Fruit fly (Drosophila melanogaster) whole organism, embryonic: ENCODE results near the gene Nup107.

Experiments
- Antp ChIP-seq: fragments of 200-800 bp; sonication (Bioruptor generic); optimal IDR thresholded peaks from 3 replicates; lab custom pipeline; 2016; ENCODE audit warnings: missing biosample characterization, missing genetic modification characterization
- CG10209 ChIP-seq: fragments of 200-800 bp; sonication (Bioruptor generic); optimal IDR thresholded peaks from 3 replicates; lab custom pipeline; 2017; ENCODE audit warnings: missing biosample characterization, mild to moderate bottlenecking, missing genetic modification characterization, missing genetic modification reagents
- CG10979 ChIP-seq: fragments of 200-800 bp; sonication (Bioruptor generic); optimal IDR thresholded peaks from 2 replicates; lab custom pipeline; 2018; ENCODE audit warnings: missing biosample characterization, mild to moderate bottlenecking, missing genetic modification characterization, moderate library complexity
- CG12155 ChIP-seq: fragments of 200-800 bp; sonication (Bioruptor generic); optimal IDR thresholded peaks from 3 replicates; lab custom pipeline; 2016; ENCODE audit warnings: missing biosample characterization, missing genetic modification characterization
- CG12236 ChIP-seq: fragments of 200-800 bp; sonication (Bioruptor generic); optimal IDR thresholded peaks from 2 replicates; lab custom pipeline; 2016; ENCODE audit warnings: missing biosample characterization, missing genetic modification characterization
- CG13287 ChIP-seq: fragments of 200-800 bp; sonication (Bioruptor generic); IDR thresholded peaks from 2 replicates; pipeline ENCODE4 v1.3.6; 2022; ENCODE audit warnings: missing biosample characterization, missing genetic modification characterization; ENCODE audit not compliant: partially characterized antibody
- CG15269 ChIP-seq: fragments of 200-800 bp; sonication (Bioruptor generic); optimal IDR thresholded peaks from 2 replicates; lab custom pipeline; 2018; ENCODE audit warnings: missing biosample characterization, mild to moderate bottlenecking, missing genetic modification characterization, moderate library complexity
- CG1529 ChIP-seq: fragments of 200-800 bp; sonication (Bioruptor generic); optimal IDR thresholded peaks from 3 replicates; lab custom pipeline; 2018; ENCODE audit warnings: missing biosample characterization, missing genetic modification characterization
- CG16815 ChIP-seq: fragments of 200-800 bp; sonication (Bioruptor generic); optimal IDR thresholded peaks from 3 replicates; lab custom pipeline; 2017; ENCODE audit warnings: missing biosample characterization, mild to moderate bottlenecking, missing genetic modification characterization
- CG17385 ChIP-seq: fragments of 200-800 bp; sonication (Bioruptor generic); optimal IDR thresholded peaks from 3 replicates; lab custom pipeline; 2018; ENCODE audit warnings: missing biosample characterization, mild to moderate bottlenecking, missing genetic modification characterization
- CG17612 ChIP-seq: fragments of 200-800 bp; sonication (Bioruptor generic); IDR thresholded peaks from 2 replicates; pipeline ENCODE4 v1.3.6; 2022; ENCODE audit warnings: missing biosample characterization, missing genetic modification characterization
- CG1832 ChIP-seq: fragments of 200-800 bp; sonication (Bioruptor generic); optimal IDR thresholded peaks from 2 replicates; lab custom pipeline; 2017; ENCODE audit warnings: missing biosample characterization, mild to moderate bottlenecking, missing genetic modification characterization, inconsistent platforms
- CG18599 ChIP-seq: fragments of 200-800 bp; sonication (Bioruptor generic); optimal IDR thresholded peaks from 3 replicates; lab custom pipeline; 2017; ENCODE audit warnings: missing biosample characterization, missing genetic modification characterization, mild to moderate bottlenecking, moderate library complexity, missing genetic modification reagents
- CG2120 ChIP-seq: fragments of 200-800 bp; sonication (Bioruptor generic); optimal IDR thresholded peaks from 3 replicates; lab custom pipeline; 2016; ENCODE audit warnings: missing biosample characterization, missing genetic modification characterization
- CG30020 ChIP-seq: fragments of 200-800 bp; optimal IDR thresholded peaks from 2 replicates; lab custom pipeline; 2019; ENCODE audit warnings: missing biosample characterization, mild to moderate bottlenecking, missing genetic modification characterization, moderate library complexity
- CG30431 ChIP-seq: fragments of 200-800 bp; sonication (Bioruptor generic); optimal IDR thresholded peaks from 2 replicates; lab custom pipeline; 2017; ENCODE audit warnings: missing biosample characterization, missing genetic modification characterization
- CG3065 ChIP-seq: fragments of 200-800 bp; sonication (Bioruptor generic); optimal IDR thresholded peaks from 2 replicates; lab custom pipeline; 2016; ENCODE audit warnings: missing biosample characterization, missing genetic modification characterization
- CG6272 ChIP-seq: fragments of 200-800 bp; sonication (Bioruptor generic); IDR thresholded peaks from 2 replicates; pipeline ENCODE4 v1.3.6; 2022; ENCODE audit warnings: missing biosample characterization, missing genetic modification characterization
- CG6854 ChIP-seq: fragments of 200-800 bp; sonication (Bioruptor generic); optimal IDR thresholded peaks from 3 replicates; lab custom pipeline; 2017; ENCODE audit warnings: missing biosample characterization, mild to moderate bottlenecking, missing genetic modification characterization
- CG8359 ChIP-seq: fragments of 200-800 bp; sonication (Bioruptor generic); optimal IDR thresholded peaks from 2 replicates; lab custom pipeline; 2017; ENCODE audit warnings: missing biosample characterization, mild to moderate bottlenecking, missing genetic modification characterization, borderline replicate concordance
- CG9797 ChIP-seq: fragments of 200-800 bp; sonication (Bioruptor generic); optimal IDR thresholded peaks from 3 replicates; lab custom pipeline; 2018; ENCODE audit warnings: missing biosample characterization, mild to moderate bottlenecking, missing genetic modification characterization
- CG9817 ChIP-seq: fragments of 200-800 bp; sonication (Bioruptor generic); optimal IDR thresholded peaks from 2 replicates; lab custom pipeline; 2018; ENCODE audit warnings: missing biosample characterization, mild to moderate bottlenecking, missing genetic modification characterization, moderate library complexity
- Doc2 ChIP-seq: fragments of 200-800 bp; sonication (Bioruptor generic); IDR thresholded peaks from 2 replicates; pipeline ENCODE4 v1.3.6; 2022; ENCODE audit warnings: missing biosample characterization, missing genetic modification characterization
- Ets97D ChIP-seq: fragments of 200-800 bp; sonication (Bioruptor generic); optimal IDR thresholded peaks from 3 replicates; lab custom pipeline; 2016; ENCODE audit warnings: missing biosample characterization, missing genetic modification characterization
- Fer3 ChIP-seq: fragments of 200-800 bp; sonication (Bioruptor generic); optimal IDR thresholded peaks from 2 replicates; lab custom pipeline; 2018; ENCODE audit warnings: missing biosample characterization, mild to moderate bottlenecking, missing genetic modification characterization, moderate library complexity
- HmgZ ChIP-seq: fragments of 200-800 bp; sonication (Bioruptor generic); optimal IDR thresholded peaks from 2 replicates; lab custom pipeline; 2018; ENCODE audit warnings: missing biosample characterization, mild to moderate bottlenecking, missing genetic modification characterization
- MESR4 ChIP-seq: fragments of 200-800 bp; sonication (Bioruptor generic); optimal IDR thresholded peaks from 2 replicates; lab custom pipeline; 2018; ENCODE audit warnings: missing biosample characterization, mild to moderate bottlenecking, missing genetic modification characterization, moderate library complexity
- Opbp ChIP-seq: fragments of 200-800 bp; sonication (Bioruptor generic); IDR thresholded peaks from 3 replicates; pipeline ENCODE4 v1.3.6; 2022; ENCODE audit warnings: missing biosample characterization, missing genetic modification characterization; ENCODE audit not compliant: partially characterized antibody
- Ravus ChIP-seq: fragments of 200-800 bp; sonication (Bioruptor generic); IDR thresholded peaks from 2 replicates; pipeline ENCODE4 v1.3.6; 2022; ENCODE audit warnings: missing biosample characterization, missing genetic modification characterization
- Scr ChIP-seq: fragments of 200-800 bp; sonication (Bioruptor generic); IDR thresholded peaks from 2 replicates; pipeline ENCODE4 v1.3.6; 2022; ENCODE audit warnings: missing biosample characterization, missing genetic modification characterization; ENCODE audit not compliant: partially characterized antibody
- Side ChIP-seq: fragments of 200-800 bp; sonication (Bioruptor generic); optimal IDR thresholded peaks from 2 replicates; lab custom pipeline; 2016; ENCODE audit warnings: missing biosample characterization, missing genetic modification characterization
- Trl ChIP-seq, 3 experiments: fragments of >200 bp in 2 of 3; fragments of 200-800 bp in 1 of 3; sonication (Bioruptor generic) in 1 of 3; optimal IDR thresholded peaks; 2 replicates in 1 of 3; 3 replicates in 2 of 3; lab custom pipeline; 2016 to 2017; ENCODE audit warnings: missing biosample characterization in 1 of 3, missing genetic modification characterization in 1 of 3
- YL-1 ChIP-seq: fragments of 200-800 bp; sonication (Bioruptor generic); optimal IDR thresholded peaks from 3 replicates; lab custom pipeline; 2017; ENCODE audit warnings: missing biosample characterization, mild to moderate bottlenecking, missing genetic modification characterization
- bcd ChIP-seq: fragments of 200-800 bp; sonication (Bioruptor generic); optimal IDR thresholded peaks from 2 replicates; lab custom pipeline; 2017; ENCODE audit warnings: missing biosample characterization, mild to moderate bottlenecking, missing genetic modification characterization
- exex ChIP-seq: fragments of 200-800 bp; sonication (Bioruptor generic); optimal IDR thresholded peaks from 4 replicates; lab custom pipeline; 2018; ENCODE audit warnings: missing biosample characterization, mild to moderate bottlenecking, missing genetic modification characterization, moderate library complexity
- fu2 ChIP-seq: fragments of 200-800 bp; sonication (Bioruptor generic); optimal IDR thresholded peaks from 2 replicates; lab custom pipeline; 2016; ENCODE audit warnings: missing biosample characterization, missing genetic modification characterization
- gem ChIP-seq: fragments of 200-800 bp; sonication (Bioruptor generic); optimal IDR thresholded peaks from 2 replicates; lab custom pipeline; 2019; ENCODE audit warnings: missing biosample characterization, mild to moderate bottlenecking, missing genetic modification characterization, moderate library complexity
- gro ChIP-seq: fragments of 200-800 bp; sonication (Bioruptor generic); optimal IDR thresholded peaks from 2 replicates; lab custom pipeline; 2016; ENCODE audit warnings: missing biosample characterization, missing genetic modification characterization
- h ChIP-seq: fragments of >200 bp; optimal IDR thresholded peaks from 2 replicates; lab custom pipeline; 2017
- hbn ChIP-seq: fragments of 200-800 bp; sonication (Bioruptor generic); IDR thresholded peaks from 2 replicates; pipeline ENCODE4 v1.3.6; 2022; ENCODE audit warnings: missing biosample characterization, missing genetic modification characterization; ENCODE audit not compliant: partially characterized antibody
- lilli ChIP-seq: fragments of 200-800 bp; sonication (Bioruptor generic); optimal IDR thresholded peaks from 3 replicates; lab custom pipeline; 2016; ENCODE audit warnings: missing biosample characterization, missing genetic modification characterization
- pan ChIP-seq, 4 experiments: fragments of >200 bp in 3 of 4; fragments of 200-800 bp in 1 of 4; sonication (Bioruptor generic) in 1 of 4; optimal IDR thresholded peaks in 3 of 4; IDR thresholded peaks in 1 of 4; 2 replicates each; pipeline versions ENCODE4 v1.3.6 to Lab custom; 2017 to 2022; ENCODE audit warnings: missing biosample characterization in 2 of 4, missing genetic modification characterization in 2 of 4, mixed read lengths in 1 of 4
- peb ChIP-seq: fragments of 200-800 bp; sonication (Bioruptor generic); IDR thresholded peaks from 2 replicates; pipeline ENCODE4 v1.3.6; 2022; ENCODE audit warnings: missing biosample characterization, missing genetic modification characterization
- psq ChIP-seq: fragments of 200-800 bp; sonication (Bioruptor generic); optimal IDR thresholded peaks from 2 replicates; lab custom pipeline; 2017; ENCODE audit warnings: missing biosample characterization, missing genetic modification characterization
- pzg ChIP-seq: fragments of 200-800 bp; sonication (Bioruptor generic); optimal IDR thresholded peaks from 3 replicates; lab custom pipeline; 2018; ENCODE audit warnings: missing biosample characterization, mild to moderate bottlenecking, missing genetic modification characterization, moderate library complexity
- ranshi ChIP-seq: fragments of 200-800 bp; sonication (Bioruptor generic); IDR thresholded peaks from 2 replicates; pipeline ENCODE4 v1.3.6; 2022; ENCODE audit warnings: missing biosample characterization, missing genetic modification characterization
- sna ChIP-seq: fragments of 200-800 bp; sonication (Bioruptor generic); IDR thresholded peaks from 2 replicates; pipeline ENCODE4 v1.3.6; 2022; ENCODE audit warnings: missing biosample characterization, missing genetic modification characterization; ENCODE audit not compliant: partially characterized antibody
- ssp ChIP-seq: fragments of 200-800 bp; sonication (Bioruptor generic); IDR thresholded peaks from 2 replicates; pipeline ENCODE4 v1.3.6; 2022; ENCODE audit warnings: missing biosample characterization, missing genetic modification characterization
- unc-4 ChIP-seq: fragments of 200-800 bp; sonication (Bioruptor generic); IDR thresholded peaks from 2 replicates; pipeline ENCODE4 v1.3.6; 2022; ENCODE audit warnings: missing biosample characterization, missing genetic modification characterization; ENCODE audit not compliant: partially characterized antibody

The Nup107 gene

DNA sequence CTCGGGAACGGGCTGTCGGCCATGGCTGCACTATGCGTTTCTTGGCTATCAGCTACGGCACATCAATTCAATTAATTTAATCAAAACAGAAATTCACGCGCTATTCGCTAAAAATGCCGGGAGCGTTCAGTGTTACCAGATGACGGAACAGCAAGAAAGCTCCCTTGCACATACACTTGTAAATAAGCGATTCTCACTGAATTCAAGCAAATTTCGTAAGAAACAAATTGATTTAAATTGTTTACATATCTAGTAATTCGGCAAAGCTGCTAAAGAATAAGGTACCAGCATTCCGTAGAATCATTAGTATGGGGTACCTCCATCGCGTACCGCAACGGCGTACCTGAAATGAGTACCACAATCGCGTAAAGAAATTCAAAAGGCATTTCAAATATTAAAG lies at the start of gene Nup107 (continued):
- TF ChIP-seq CG30020 (tag; lab: Kevin White, UChicago) (peak; percentile 88), h (lab: Kevin White, UChicago) (no peak), YL-1 (peak; percentile 11), pzg (GFP tag; lab: Kevin White, UChicago) (peak; percentile 73), sna (GFP tag; lab: Robert Waterston, UW) (no peak), Trl (optimal IDR thresholded peaks at IDR 0.05; lab: Kevin White, UChicago) (no peak), Trl (GFP tag; optimal IDR thresholded peaks at IDR 0.05; lab: Kevin White, UChicago) (peak; percentile 26), CG10209 (GFP tag; lab: Kevin White, UChicago) (no peak), pan (optimal IDR thresholded peaks at IDR 0.05; lab: Kevin White, UChicago) (no peak), pan (GFP tag; optimal IDR thresholded peaks at IDR 0.05 in 1 of 2, IDR thresholded peaks at IDR 0.05 in 1 of 2) (peak in 1 of 2 experiments; percentile 9), CG6272 (peak; percentile 25; the same call in 1 of the 2 replicates), CG17385 (GFP tag; lab: Kevin White, UChicago) (no peak), CG2120 (GFP tag; lab: Kevin White, UChicago) (peak; percentile 38), CG17612 (GFP tag; lab: Robert Waterston, UW) (no peak), CG18599 (GFP tag; lab: Kevin White, UChicago) (no peak), CG13287 (GFP tag; lab: Robert Waterston, UW) (peak; percentile 17; the same call in 1 of the 2 replicates), CG30431 (GFP tag; lab: Kevin White, UChicago) (no peak), Ravus (GFP tag; lab: Robert Waterston, UW) (no peak), HmgZ (tag; lab: Kevin White, UChicago) (peak; percentile 27), hbn (GFP tag; lab: Robert Waterston, UW) (no peak), CG10979 (tag; lab: Kevin White, UChicago) (peak; percentile 11), peb (GFP tag; lab: Robert Waterston, UW) (no peak), Antp (peak; percentile 22), MESR4 (GFP tag; lab: Kevin White, UChicago) (peak; percentile 43), CG12236 (no peak), bcd (GFP tag; lab: Kevin White, UChicago) (peak; percentile 2), fu2 (no peak), psq (GFP tag; lab: Kevin White, UChicago) (no peak), Scr (GFP tag; lab: Robert Waterston, UW) (no peak; the same call in 1 of the 2 replicates), Ets97D (GFP tag; lab: Kevin White, UChicago) (peak; percentile 8), gem (tag; lab: Kevin White, UChicago) (peak; percentile 54), CG1832 (GFP tag; lab: Kevin White, UChicago) (no peak), lilli (GFP tag; lab: Kevin White, UChicago) (peak; percentile 21), CG6854 (GFP tag; lab: Kevin White, UChicago) (no peak), gro (peak; percentile 41), unc-4 (0 out of 2 replicates have a peak, but pooled peaks have one; percentile 34), exex (tag; lab: Kevin White, UChicago) (no peak), CG16815 (GFP tag; lab: Kevin White, UChicago) (no peak), CG15269 (tag; lab: Kevin White, UChicago) (no peak), CG9797 (GFP tag; lab: Kevin White, UChicago) (peak; percentile 68), CG1529 (no peak), Side (GFP tag; lab: Kevin White, UChicago) (no peak), Fer3 (no peak), CG12155 (GFP tag; lab: Kevin White, UChicago) (peak; percentile 60), CG9817 (peak; percentile 37), CG3065 (GFP tag; lab: Kevin White, UChicago) (peak; percentile 3), ranshi (GFP tag; lab: Robert Waterston, UW) (no peak), Opbp (GFP tag; lab: Robert Waterston, UW) (0 out of 3 replicates have a peak, but pooled peaks have one; percentile 39), ssp (GFP tag; lab: Robert Waterston, UW) (peak; percentile 96), CG8359 (GFP tag; lab: Kevin White, UChicago) (no peak), Doc2 (GFP tag; lab: Robert Waterston, UW) (no peak)
